Fruit fly (Drosophila melanogaster) whole organism, embryonic: ENCODE data around the gene RSG7.

Experiments
- Adf1 ChIP-seq: fragments of 200-800 bp; sonication (Bioruptor generic); IDR thresholded peaks from 2 replicates; pipeline ENCODE4 v1.3.6; 2022; ENCODE audit warnings: missing biosample characterization, missing genetic modification characterization
- Bgb ChIP-seq: fragments of 200-800 bp; sonication (Bioruptor generic); IDR thresholded peaks from 2 replicates; pipeline ENCODE4 v1.3.6; 2022; ENCODE audit warnings: missing biosample characterization, missing genetic modification characterization; ENCODE audit not compliant: partially characterized antibody
- CG10209 ChIP-seq: fragments of 200-800 bp; sonication (Bioruptor generic); optimal IDR thresholded peaks from 3 replicates; lab custom pipeline; 2017; ENCODE audit warnings: missing biosample characterization, mild to moderate bottlenecking, missing genetic modification characterization, missing genetic modification reagents
- CG10267 ChIP-seq: fragments of 200-800 bp; sonication (Bioruptor generic); optimal IDR thresholded peaks from 2 replicates; lab custom pipeline; 2018; ENCODE audit warnings: missing biosample characterization, mild to moderate bottlenecking, missing genetic modification characterization, moderate library complexity
- CG13624 ChIP-seq: fragments of 200-800 bp; sonication (Bioruptor generic); optimal IDR thresholded peaks from 2 replicates; lab custom pipeline; 2016; ENCODE audit warnings: missing biosample characterization, missing genetic modification characterization
- CG14441 ChIP-seq: fragments of 200-800 bp; sonication (Bioruptor generic); IDR thresholded peaks from 2 replicates; pipeline ENCODE4 v1.3.6; 2022; ENCODE audit warnings: missing biosample characterization, missing genetic modification characterization
- CG1603 ChIP-seq: fragments of 200-800 bp; sonication (Bioruptor generic); optimal IDR thresholded peaks from 2 replicates; lab custom pipeline; 2019; ENCODE audit warnings: missing biosample characterization, mild to moderate bottlenecking, missing genetic modification characterization, moderate library complexity
- CG17829 ChIP-seq: fragments of 200-800 bp; optimal IDR thresholded peaks from 2 replicates; lab custom pipeline; 2019; ENCODE audit warnings: missing biosample characterization, mild to moderate bottlenecking, missing genetic modification characterization, moderate library complexity
- CG18764 ChIP-seq: fragments of 200-800 bp; sonication (Bioruptor generic); optimal IDR thresholded peaks from 3 replicates; lab custom pipeline; 2016; ENCODE audit warnings: missing biosample characterization, missing genetic modification characterization
- CG2116 ChIP-seq: fragments of 200-800 bp; sonication (Bioruptor generic); optimal IDR thresholded peaks from 3 replicates; lab custom pipeline; 2018; ENCODE audit warnings: missing biosample characterization, mild to moderate bottlenecking, missing genetic modification characterization
- CG34376 ChIP-seq: fragments of 200-800 bp; sonication (Bioruptor generic); optimal IDR thresholded peaks from 2 replicates; lab custom pipeline; 2018; ENCODE audit warnings: missing biosample characterization, mild to moderate bottlenecking, missing genetic modification characterization
- CG4328 ChIP-seq: fragments of 200-800 bp; sonication (Bioruptor generic); optimal IDR thresholded peaks from 3 replicates; lab custom pipeline; 2017; ENCODE audit warnings: missing biosample characterization, missing genetic modification reagents, missing genetic modification characterization
- CG4360 ChIP-seq: fragments of 200-800 bp; sonication (Bioruptor generic); IDR thresholded peaks from 2 replicates; pipeline ENCODE4 v1.3.6; 2022; ENCODE audit warnings: missing biosample characterization, missing genetic modification characterization
- CG7839 ChIP-seq: fragments of 200-800 bp; sonication (Bioruptor generic); optimal IDR thresholded peaks from 3 replicates; lab custom pipeline; 2018; ENCODE audit warnings: missing biosample characterization, mild to moderate bottlenecking, missing genetic modification characterization, moderate library complexity
- CG8388 ChIP-seq: fragments of 200-800 bp; sonication (Bioruptor generic); optimal IDR thresholded peaks from 2 replicates; lab custom pipeline; 2019; ENCODE audit warnings: missing biosample characterization, mild to moderate bottlenecking, missing genetic modification characterization, moderate library complexity
- CTCF ChIP-seq: fragments of 200-800 bp; sonication (Bioruptor generic); optimal IDR thresholded peaks from 2 replicates; lab custom pipeline; 2017; ENCODE audit warnings: missing biosample characterization, mild to moderate bottlenecking, missing genetic modification characterization, moderate library complexity
- E2f2 ChIP-seq: fragments of 200-800 bp; sonication (Bioruptor generic); IDR thresholded peaks from 2 replicates; pipeline ENCODE4 v1.3.6; 2022; ENCODE audit warnings: missing biosample characterization, missing genetic modification characterization
- Elba2 ChIP-seq: fragments of 200-800 bp; sonication (Bioruptor generic); optimal IDR thresholded peaks from 3 replicates; lab custom pipeline; 2016; ENCODE audit warnings: missing biosample characterization, missing genetic modification characterization
- HLHmδ ChIP-seq: fragments of 200-800 bp; sonication (Bioruptor generic); optimal IDR thresholded peaks from 2 replicates; lab custom pipeline; 2018; ENCODE audit warnings: missing biosample characterization, mild to moderate bottlenecking, missing genetic modification characterization, moderate library complexity
- HmgZ ChIP-seq: fragments of 200-800 bp; sonication (Bioruptor generic); optimal IDR thresholded peaks from 2 replicates; lab custom pipeline; 2018; ENCODE audit warnings: missing biosample characterization, mild to moderate bottlenecking, missing genetic modification characterization
- Hmx ChIP-seq: fragments of 200-800 bp; sonication (Bioruptor generic); optimal IDR thresholded peaks from 2 replicates; lab custom pipeline; 2016; ENCODE audit warnings: missing biosample characterization, missing genetic modification characterization
- Jarid2 ChIP-seq: fragments of 200-800 bp; sonication (Bioruptor generic); optimal IDR thresholded peaks from 3 replicates; lab custom pipeline; 2017; ENCODE audit warnings: mild to moderate bottlenecking, missing biosample characterization, missing genetic modification reagents, missing genetic modification characterization
- MESR4 ChIP-seq: fragments of 200-800 bp; sonication (Bioruptor generic); optimal IDR thresholded peaks from 2 replicates; lab custom pipeline; 2018; ENCODE audit warnings: missing biosample characterization, mild to moderate bottlenecking, missing genetic modification characterization, moderate library complexity
- NK7.1 ChIP-seq: fragments of 200-800 bp; sonication (Bioruptor generic); optimal IDR thresholded peaks from 3 replicates; lab custom pipeline; 2016; ENCODE audit warnings: missing biosample characterization, missing genetic modification characterization
- Nf-YB ChIP-seq: fragments of 200-800 bp; sonication (Bioruptor generic); optimal IDR thresholded peaks from 3 replicates; lab custom pipeline; 2019; ENCODE audit warnings: missing biosample characterization, mild to moderate bottlenecking, missing genetic modification characterization, moderate library complexity
- Oli ChIP-seq: fragments of 200-800 bp; sonication (Bioruptor generic); optimal IDR thresholded peaks from 2 replicates; lab custom pipeline; 2018; ENCODE audit warnings: missing biosample characterization, mild to moderate bottlenecking, missing genetic modification characterization, moderate library complexity
- Poxn ChIP-seq: fragments of 200-800 bp; sonication (Bioruptor generic); IDR thresholded peaks from 2 replicates; pipeline ENCODE4 v1.3.6; 2022; ENCODE audit warnings: missing biosample characterization, missing genetic modification characterization
- Ptx1 ChIP-seq: fragments of 200-800 bp; sonication (Bioruptor generic); IDR thresholded peaks from 2 replicates; pipeline ENCODE4 v1.3.6; 2022; ENCODE audit warnings: missing biosample characterization, missing genetic modification characterization
- Sry-β ChIP-seq: fragments of 200-800 bp; sonication (Bioruptor generic); optimal IDR thresholded peaks from 2 replicates; lab custom pipeline; 2018; ENCODE audit warnings: missing biosample characterization, mild to moderate bottlenecking, missing genetic modification characterization, moderate library complexity
- ap ChIP-seq: fragments of 200-800 bp; sonication (Bioruptor generic); IDR thresholded peaks from 2 replicates; pipeline ENCODE4 v1.3.6; 2022; ENCODE audit warnings: missing biosample characterization, missing genetic modification characterization
- cg ChIP-seq: fragments of 200-800 bp; sonication (Bioruptor generic); optimal IDR thresholded peaks from 3 replicates; lab custom pipeline; 2019; ENCODE audit warnings: missing biosample characterization, mild to moderate bottlenecking, missing genetic modification characterization, moderate library complexity
- emc ChIP-seq: fragments of 200-800 bp; sonication (Bioruptor generic); optimal IDR thresholded peaks from 2 replicates; lab custom pipeline; 2016; ENCODE audit warnings: missing biosample characterization, missing genetic modification characterization
- eyg ChIP-seq: fragments of 200-800 bp; sonication (Bioruptor generic); optimal IDR thresholded peaks from 3 replicates; lab custom pipeline; 2016; ENCODE audit warnings: missing biosample characterization, missing genetic modification characterization
- gcm ChIP-seq: fragments of 200-800 bp; sonication (Bioruptor generic); optimal IDR thresholded peaks from 2 replicates; lab custom pipeline; 2019; ENCODE audit warnings: missing biosample characterization, mild to moderate bottlenecking, missing genetic modification characterization, moderate library complexity
- hkb ChIP-seq, 2 experiments: fragments of 200-800 bp in 1 of 2; fragments of >200 bp in 1 of 2; sonication (Bioruptor generic) in 1 of 2; IDR thresholded peaks in 1 of 2; optimal IDR thresholded peaks in 1 of 2; 2 replicates each; pipeline versions ENCODE4 v1.3.6 to Lab custom; 2017 to 2022; ENCODE audit warnings: missing biosample characterization in 1 of 2, missing genetic modification characterization in 1 of 2
- lmd ChIP-seq: fragments of 200-800 bp; sonication (Bioruptor generic); IDR thresholded peaks from 2 replicates; pipeline ENCODE4 v1.3.6; 2022; ENCODE audit warnings: missing biosample characterization, missing genetic modification characterization
- luna ChIP-seq: fragments of 200-800 bp; sonication (Bioruptor generic); optimal IDR thresholded peaks from 2 replicates; lab custom pipeline; 2016; ENCODE audit warnings: missing biosample characterization, missing genetic modification characterization
- nmo ChIP-seq: fragments of 200-800 bp; sonication (Bioruptor generic); optimal IDR thresholded peaks from 2 replicates; lab custom pipeline; 2018; ENCODE audit warnings: missing biosample characterization, mild to moderate bottlenecking, missing genetic modification characterization, moderate library complexity
- nom ChIP-seq: fragments of 200-800 bp; sonication (Bioruptor generic); optimal IDR thresholded peaks from 2 replicates; lab custom pipeline; 2017; ENCODE audit warnings: missing biosample characterization, missing genetic modification characterization, mild to moderate bottlenecking, moderate library complexity, missing genetic modification reagents
- p53 ChIP-seq: fragments of 200-800 bp; sonication (Bioruptor generic); optimal IDR thresholded peaks from 2 replicates; lab custom pipeline; 2016; ENCODE audit warnings: missing biosample characterization, missing genetic modification characterization
- pb ChIP-seq: fragments of 200-800 bp; sonication (Bioruptor generic); optimal IDR thresholded peaks from 3 replicates; lab custom pipeline; 2016; ENCODE audit warnings: missing biosample characterization, missing genetic modification characterization
- peb ChIP-seq: fragments of 200-800 bp; sonication (Bioruptor generic); IDR thresholded peaks from 2 replicates; pipeline ENCODE4 v1.3.6; 2022; ENCODE audit warnings: missing biosample characterization, missing genetic modification characterization
- repo ChIP-seq: fragments of 200-800 bp; sonication (Bioruptor generic); optimal IDR thresholded peaks from 2 replicates; lab custom pipeline; 2016; ENCODE audit warnings: missing biosample characterization, missing genetic modification characterization
- sens ChIP-seq: fragments of 200-800 bp; sonication (Bioruptor generic); peaks from one replicate; lab custom pipeline; 2016; ENCODE audit warnings: missing biosample characterization, missing genetic modification characterization
- tgo ChIP-seq: fragments of 200-800 bp; sonication (Bioruptor generic); IDR thresholded peaks from 3 replicates; pipeline ENCODE4 v1.3.6; 2022; ENCODE audit warnings: missing biosample characterization, missing genetic modification characterization
- tin ChIP-seq: fragments of 200-800 bp; sonication (Bioruptor generic); optimal IDR thresholded peaks from 3 replicates; lab custom pipeline; 2016; ENCODE audit warnings: missing biosample characterization, missing genetic modification characterization
- vfl ChIP-seq: fragments of 200-800 bp; sonication (Bioruptor generic); optimal IDR thresholded peaks from 2 replicates; lab custom pipeline; 2016; ENCODE audit warnings: missing biosample characterization, missing genetic modification characterization
- wdn ChIP-seq: fragments of 200-800 bp; sonication (Bioruptor generic); IDR thresholded peaks from 2 replicates; pipeline ENCODE4 v1.3.6; 2022; ENCODE audit warnings: missing biosample characterization, missing genetic modification characterization

RSG7 gene

dm6 chrX:16839033-16839432 lies 5.2 kb downstream of the RSG7 start (continued):
- TF ChIP-seq tgo (no peak), sens (GFP tag; lab: Kevin White, UChicago) (no peak), Bgb (GFP tag; lab: Robert Waterston, UW) (no peak), Adf1 (GFP tag; lab: Robert Waterston, UW) (no peak), CG34376 (GFP tag; lab: Kevin White, UChicago) (no peak), cg (GFP tag; lab: Kevin White, UChicago) (peak; percentile 47), HLHmδ (no peak), CTCF (GFP tag; lab: Kevin White, UChicago) (peak; percentile 41), Poxn (no peak), Oli (peak; percentile 1), wdn (GFP tag; lab: Robert Waterston, UW) (no peak), gcm (GFP tag; lab: Kevin White, UChicago) (no peak), Sry-β (GFP tag; lab: Kevin White, UChicago) (no peak), peb (GFP tag; lab: Robert Waterston, UW) (no peak), CG18764 (GFP tag; lab: Kevin White, UChicago) (no peak), CG14441 (GFP tag; lab: Robert Waterston, UW) (no peak), pb (no peak), CG7839 (tag; lab: Kevin White, UChicago) (no peak), nmo (GFP tag; lab: Kevin White, UChicago) (no peak), E2f2 (GFP tag; lab: Robert Waterston, UW) (no peak), vfl (GFP tag; lab: Kevin White, UChicago) (no peak), luna (GFP tag; lab: Kevin White, UChicago) (no peak), Ptx1 (GFP tag; lab: Robert Waterston, UW) (no peak), MESR4 (no peak), CG1603 (tag; lab: Kevin White, UChicago) (peak; percentile 2), p53 (no peak), Hmx (GFP tag; lab: Kevin White, UChicago) (no peak), ap (GFP tag; lab: Robert Waterston, UW) (no peak), Jarid2 (GFP tag; lab: Kevin White, UChicago) (no peak), eyg (no peak), Nf-YB (no peak), CG2116 (no peak), NK7.1 (GFP tag; lab: Kevin White, UChicago) (no peak), lmd (no peak), Elba2 (peak; percentile 57), hkb (optimal IDR thresholded peaks at IDR 0.05; lab: Kevin White, UChicago) (no peak), hkb (GFP tag; IDR thresholded peaks at IDR 0.05; lab: Robert Waterston, UW) (0 out of 2 replicates have a peak, but pooled peaks have one; percentile 19), nom (GFP tag; lab: Kevin White, UChicago) (peak; percentile 27), CG8388 (GFP tag; lab: Kevin White, UChicago) (no peak), HmgZ (tag; lab: Kevin White, UChicago) (no peak), CG4328 (GFP tag; lab: Kevin White, UChicago) (no peak), CG10267 (tag; lab: Kevin White, UChicago) (no peak), tin (GFP tag; lab: Kevin White, UChicago) (no peak), emc (GFP tag; lab: Kevin White, UChicago) (no peak), CG4360 (GFP tag; lab: Robert Waterston, UW) (no peak), CG10209 (GFP tag; lab: Kevin White, UChicago) (no peak), CG13624 (GFP tag; lab: Kevin White, UChicago) (no peak), CG17829 (tag; lab: Kevin White, UChicago) (no peak), repo (no peak)
